Worm (Caenorhabditis elegans) whole organism, dauer: ENCODE results near the gene mcp-1.

Source experiments
- unc-62 ChIP-seq: sonication (generic microtip); optimal IDR thresholded peaks from 2 replicates; lab custom pipeline; 2017; ENCODE audit warnings: missing biosample characterization, missing genetic modification reagents, missing genetic modification characterization

Gene mcp-1

DNA sequence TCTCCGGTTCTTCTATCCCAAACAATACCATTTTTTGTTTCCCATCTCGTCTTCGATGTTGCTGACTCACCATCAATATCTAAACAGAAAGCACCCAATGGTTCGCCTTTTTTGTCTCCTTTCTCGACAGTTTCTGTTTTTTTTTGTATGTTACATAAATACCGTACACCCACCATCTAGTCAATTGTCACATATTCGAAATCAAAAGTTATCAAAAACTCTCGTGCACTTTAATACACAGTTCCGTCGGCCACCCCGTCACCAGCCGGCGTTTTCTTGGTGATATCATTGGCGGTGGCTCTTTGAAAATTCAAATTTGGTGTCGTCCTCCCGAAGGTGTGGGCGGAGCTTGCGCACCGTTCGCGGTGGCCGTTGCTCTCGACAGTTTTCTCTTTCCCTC lies 46.3 kb downstream of the mcp-1 start:
- TF ChIP-seq unc-62 (GFP tag; lab: Kevin White, UChicago): no peak

DNA sequence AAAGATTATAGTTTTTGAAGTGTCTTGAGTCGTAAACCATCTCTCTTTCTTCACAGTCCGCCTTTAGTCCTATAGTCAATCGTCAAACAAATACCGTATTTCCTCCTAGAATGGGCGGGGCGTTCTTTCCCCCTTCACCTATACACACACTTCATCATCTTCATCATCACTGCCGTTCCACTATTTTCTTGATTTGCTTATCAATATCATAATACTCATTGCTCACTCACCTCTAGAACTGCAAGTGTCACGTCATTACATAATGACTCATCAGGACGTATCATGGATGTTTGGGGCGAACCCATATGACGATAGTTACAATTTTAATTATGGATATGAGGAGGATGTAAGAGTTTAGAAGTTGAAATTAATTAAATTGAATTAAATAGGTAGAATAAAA lies 49.0 kb downstream of the mcp-1 start:
- TF ChIP-seq unc-62 (GFP tag; lab: Kevin White, UChicago): no peak

DNA sequence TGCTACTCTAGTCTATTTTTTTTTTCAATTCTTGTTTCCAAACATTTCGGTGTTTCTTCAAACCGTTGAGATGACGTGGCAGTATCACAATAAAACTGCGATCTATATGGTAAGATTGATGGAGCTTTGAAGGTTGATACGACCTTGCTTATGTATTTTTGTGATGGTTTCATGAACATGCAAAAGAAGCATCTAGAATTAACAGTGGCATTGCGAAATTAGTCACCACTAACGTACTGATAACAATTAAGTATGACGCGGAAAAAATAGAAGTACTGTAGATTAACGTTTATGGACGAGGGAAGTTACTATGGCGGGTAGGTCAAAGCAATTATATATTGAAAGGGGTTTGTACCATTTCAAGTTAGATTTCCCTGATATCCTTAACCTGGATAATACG lies 50.8 kb downstream of the mcp-1 start:
- no peak for TF ChIP-seq unc-62 (GFP tag; lab: Kevin White, UChicago)

DNA sequence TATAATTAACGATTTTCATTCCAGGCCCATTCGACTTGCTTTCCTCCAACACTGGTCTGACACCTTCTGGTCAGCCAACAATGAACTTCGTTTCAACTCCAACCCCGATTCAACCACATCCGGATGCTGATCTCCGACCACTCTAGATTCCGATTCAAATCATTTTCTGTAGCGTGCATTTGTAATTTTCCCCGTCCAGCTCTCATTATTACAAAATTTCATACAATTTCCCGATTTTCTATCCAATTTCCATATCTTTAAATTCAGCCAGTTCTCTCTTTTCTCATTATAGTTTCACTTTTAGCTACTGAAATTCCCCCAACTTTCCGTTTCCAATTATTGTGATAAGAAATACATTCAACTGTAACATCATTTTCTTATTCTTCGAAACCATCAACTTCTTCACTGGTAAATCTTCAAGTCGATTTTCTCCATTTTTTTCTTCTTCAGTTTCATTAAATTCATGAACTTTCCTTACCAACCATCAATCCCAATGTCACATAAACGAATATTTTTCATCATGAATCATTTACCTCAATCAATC lies 54.0 kb downstream of the mcp-1 start:
- no peak for TF ChIP-seq unc-62 (GFP tag; lab: Kevin White, UChicago)

- no peak for TF ChIP-seq unc-62 (GFP tag; lab: Kevin White, UChicago)
Measured at ce11 chrV:6016097-6016496, 54.5 kb downstream of the mcp-1 start.

ce11 chrV:6017630-6018029 lies 56.0 kb downstream of the mcp-1 start, which contains the start of the genes rpt-2 and aps-1:
rpt-2 (minus strand) TSS chrV:6017669.
aps-1 (plus strand) TSS chrV:6017970.
- TF ChIP-seq unc-62 (GFP tag; lab: Kevin White, UChicago): no peak
